Worm (Caenorhabditis elegans) whole organism, L1 larva: ENCODE data around the gene erd-2.2.

Experiments used
- C04F5.9 ChIP-seq: sonication (generic microtip); optimal IDR thresholded peaks from 2 replicates; lab custom pipeline; 2016; ENCODE audit warnings: missing genetic modification characterization, missing compliant biosample characterization
- ceh-8 ChIP-seq: fragments of 200-800 bp; sonication (Bioruptor generic); optimal IDR thresholded peaks from 2 replicates; lab custom pipeline; 2018; ENCODE audit warnings: mild to moderate bottlenecking, missing genetic modification characterization, moderate library complexity, missing compliant biosample characterization
- ceh-82 ChIP-seq, 3 experiments: fragments of 150-350 bp in 1 of 3; sonication (generic microtip) in 2 of 3; optimal IDR thresholded peaks; 2 replicates each; lab custom pipeline; 2014 to 2017; ENCODE audit warnings: missing biosample characterization in 3 of 3, missing genetic modification characterization in 3 of 3
- ceh-90 ChIP-seq: sonication (generic microtip); optimal IDR thresholded peaks from 2 replicates; lab custom pipeline; 2016; ENCODE audit warnings: missing genetic modification characterization, missing compliant biosample characterization
- dsc-1 ChIP-seq: sonication (generic microtip); optimal IDR thresholded peaks from 2 replicates; lab custom pipeline; 2016; ENCODE audit warnings: mild to moderate bottlenecking, missing genetic modification characterization, missing compliant biosample characterization
- efl-1 ChIP-seq, 4 experiments: fragments of 150-350 bp; optimal IDR thresholded peaks in 3 of 4; peaks in 1 of 4; 1 replicate in 1 of 4; 2 replicates in 3 of 4; lab custom pipeline; 2014; ENCODE audit warnings: missing biosample characterization in 2 of 4, missing genetic modification characterization in 2 of 4, missing genetic modification reagents in 2 of 4
- egl-27 ChIP-seq, 2 experiments: fragments of 150-350 bp in 1 of 2; sonication (generic microtip); optimal IDR thresholded peaks; 3 replicates each; lab custom pipeline; 2017 to 2018; ENCODE audit warnings: missing biosample characterization in 2 of 2, missing genetic modification characterization in 2 of 2, missing genetic modification reagents in 2 of 2
- elt-2 ChIP-seq: sonication (generic microtip); optimal IDR thresholded peaks from 2 replicates; lab custom pipeline; 2016; ENCODE audit warnings: missing genetic modification characterization, mild to moderate bottlenecking, inconsistent platforms, missing compliant biosample characterization, missing genetic modification reagents
- fkh-4 ChIP-seq: sonication (generic microtip); optimal IDR thresholded peaks from 2 replicates; lab custom pipeline; 2016; ENCODE audit warnings: missing compliant biosample characterization, missing genetic modification characterization, borderline replicate concordance
- fkh-8 ChIP-seq: sonication (generic microtip); optimal IDR thresholded peaks from 2 replicates; lab custom pipeline; 2016; ENCODE audit warnings: mild to moderate bottlenecking, missing genetic modification characterization, missing compliant biosample characterization
- fos-1 ChIP-seq: fragments of 150-350 bp; optimal IDR thresholded peaks from 2 replicates; lab custom pipeline; 2014; ENCODE audit warnings: missing biosample characterization, missing genetic modification characterization
- grh-1 ChIP-seq: fragments of 200-800 bp; sonication (Bioruptor generic); IDR thresholded peaks from 2 replicates; pipeline ENCODE4 v1.3.6; 2022; ENCODE audit warnings: missing genetic modification reagents, missing genetic modification characterization, missing compliant biosample characterization
- hlh-4 ChIP-seq: sonication (generic microtip); optimal IDR thresholded peaks from 2 replicates; lab custom pipeline; 2016; ENCODE audit warnings: mild to moderate bottlenecking, missing genetic modification characterization, missing compliant biosample characterization
- hpl-2 ChIP-seq: fragments of 150-350 bp; optimal IDR thresholded peaks from 2 replicates; lab custom pipeline; 2014; ENCODE audit warnings: missing biosample characterization, missing genetic modification reagents, missing genetic modification characterization
- irx-1 ChIP-seq: sonication (generic microtip); optimal IDR thresholded peaks from 2 replicates; lab custom pipeline; 2016; ENCODE audit warnings: missing genetic modification characterization, missing compliant biosample characterization
- lin-14 ChIP-seq: fragments of 200-800 bp; sonication (Bioruptor generic); optimal IDR thresholded peaks from 2 replicates; lab custom pipeline; 2018; ENCODE audit warnings: mild to moderate bottlenecking, missing genetic modification characterization, moderate library complexity, missing compliant biosample characterization
- lin-35 ChIP-seq, 2 experiments: fragments of 150-350 bp; optimal IDR thresholded peaks; 2 replicates each; lab custom pipeline; 2014; ENCODE audit warnings: missing biosample characterization in 2 of 2, missing genetic modification characterization in 2 of 2, missing genetic modification reagents in 2 of 2
- lin-39 ChIP-seq: fragments of 150-350 bp; optimal IDR thresholded peaks from 2 replicates; lab custom pipeline; 2014; ENCODE audit warnings: missing biosample characterization, missing genetic modification reagents, missing genetic modification characterization
- mdl-1 ChIP-seq, 2 experiments: fragments of 150-350 bp; optimal IDR thresholded peaks; 2 replicates each; lab custom pipeline; 2014 to 2017; ENCODE audit warnings: missing biosample characterization in 2 of 2, missing genetic modification characterization in 2 of 2, inconsistent platforms in 1 of 2
- mef-2 ChIP-seq: fragments of 150-350 bp; optimal IDR thresholded peaks from 2 replicates; lab custom pipeline; 2014; ENCODE audit warnings: missing biosample characterization, missing genetic modification characterization
- nhr-19 ChIP-seq: fragments of 200-800 bp; sonication (Bioruptor generic); conservative IDR thresholded peaks from 2 replicates; pipeline ENCODE4 v1.3.6; 2022; ENCODE audit warnings: missing genetic modification characterization, missing compliant biosample characterization
- nhr-237 ChIP-seq: fragments of 150-350 bp; optimal IDR thresholded peaks from 2 replicates; lab custom pipeline; 2014; ENCODE audit warnings: missing biosample characterization, missing genetic modification characterization
- nhr-28 ChIP-seq: fragments of 150-350 bp; optimal IDR thresholded peaks from 2 replicates; lab custom pipeline; 2014; ENCODE audit warnings: missing biosample characterization, missing genetic modification characterization
- nhr-84 ChIP-seq: sonication (generic microtip); optimal IDR thresholded peaks from 2 replicates; lab custom pipeline; 2017; ENCODE audit warnings: missing biosample characterization, missing genetic modification characterization
- nhr-85 ChIP-seq: sonication (generic microtip); peaks from one replicate; lab custom pipeline; 2016; ENCODE audit warnings: missing genetic modification characterization, inconsistent platforms, missing compliant biosample characterization
- nhr-90 ChIP-seq: sonication (generic microtip); optimal IDR thresholded peaks from 2 replicates; lab custom pipeline; 2016; ENCODE audit warnings: mild to moderate bottlenecking, missing genetic modification characterization, missing compliant biosample characterization; ENCODE audit not compliant: poor library complexity
- pag-3 ChIP-seq: sonication (generic microtip); optimal IDR thresholded peaks from 2 replicates; lab custom pipeline; 2017; ENCODE audit warnings: missing genetic modification characterization, mild to moderate bottlenecking, missing compliant biosample characterization, antibody characterized with exemption, borderline replicate concordance; ENCODE audit not compliant: insufficient read depth
- rnt-1 ChIP-seq: sonication (generic microtip); optimal IDR thresholded peaks from 2 replicates; lab custom pipeline; 2016; ENCODE audit warnings: mild to moderate bottlenecking, missing genetic modification characterization, moderate library complexity, missing compliant biosample characterization
- skn-1 ChIP-seq: fragments of 150-350 bp; optimal IDR thresholded peaks from 2 replicates; lab custom pipeline; 2014; ENCODE audit warnings: missing biosample characterization, missing genetic modification characterization
- sox-4 ChIP-seq: sonication (generic microtip); optimal IDR thresholded peaks from 2 replicates; lab custom pipeline; 2016; ENCODE audit warnings: missing genetic modification characterization, missing compliant biosample characterization
- tlp-1 ChIP-seq: fragments of 150-350 bp; optimal IDR thresholded peaks from 2 replicates; lab custom pipeline; 2014; ENCODE audit warnings: missing biosample characterization, missing genetic modification characterization
- unc-98 ChIP-seq: fragments of 200-800 bp; sonication (Bioruptor generic); IDR thresholded peaks from 2 replicates; pipeline ENCODE4 v1.3.6; 2022; ENCODE audit warnings: missing genetic modification characterization, missing compliant biosample characterization
- vab-15 ChIP-seq: sonication (generic microtip); optimal IDR thresholded peaks from 2 replicates; lab custom pipeline; 2017; ENCODE audit warnings: missing genotype, mild to moderate bottlenecking, missing genetic modification characterization, missing compliant biosample characterization
- zip-4 ChIP-seq: fragments of 200-800 bp; sonication (Bioruptor generic); optimal IDR thresholded peaks from 2 replicates; lab custom pipeline; 2018; ENCODE audit warnings: mild to moderate bottlenecking, missing genetic modification characterization, moderate library complexity, missing compliant biosample characterization

erd-2.2 gene

ce11 chrIII:5874263-5874662, 32.6 kb upstream of the erd-2.2 start (continued):
- TF ChIP-seq rnt-1 (tag; lab: Kevin White, UChicago) (no peak), nhr-90 (tag; lab: Kevin White, UChicago) (peak; percentile 85), mdl-1 (tag; optimal IDR thresholded peaks at IDR 0.05; lab: Kevin White, UChicago) (no peak), lin-35 (GFP tag; optimal IDR thresholded peaks at IDR 0.05; lab: Kevin White, UChicago) (peak in 1 of 2 experiments; percentile 72), mef-2 (tag; lab: Kevin White, UChicago) (no peak), hlh-4 (tag; lab: Kevin White, UChicago) (no peak), irx-1 (tag; lab: Kevin White, UChicago) (no peak), unc-98 (no peak), egl-27 (tag; optimal IDR thresholded peaks at IDR 0.05; lab: Kevin White, UChicago) (no peak), tlp-1 (tag; lab: Kevin White, UChicago) (no peak), ceh-8 (GFP tag; lab: Kevin White, UChicago) (no peak), nhr-19 (GFP tag; lab: Robert Waterston, UW) (peak; percentile 58), nhr-84 (no peak), zip-4 (GFP tag; lab: Kevin White, UChicago) (no peak), nhr-28 (no peak), fkh-4 (no peak), skn-1 (tag; lab: Kevin White, UChicago) (no peak), C04F5.9 (no peak), vab-15 (tag; lab: Kevin White, UChicago) (no peak), ceh-82 (tag; optimal IDR thresholded peaks at IDR 0.05; lab: Kevin White, UChicago) (no peak), ceh-90 (tag; lab: Kevin White, UChicago) (no peak), lin-39 (tag; lab: Kevin White, UChicago) (no peak), fkh-8 (tag; lab: Kevin White, UChicago) (no peak), elt-2 (tag; lab: Kevin White, UChicago) (peak; percentile 13), fos-1 (tag; lab: Kevin White, UChicago) (no peak)

- TF ChIP-seq efl-1 (optimal IDR thresholded peaks at IDR 0.05; lab: Kevin White, UChicago) (no peak), efl-1 (GFP tag; optimal IDR thresholded peaks at IDR 0.05 in 1 of 2; lab: Kevin White, UChicago) (peak in 1 of 2 experiments; percentile 77), irx-1 (tag; lab: Kevin White, UChicago) (no peak), dsc-1 (peak; percentile 19)
These were observed 32.0 kb upstream of the erd-2.2 start for ce11 chrIII:5874664-5875417.

ce11 chrIII:5875418-5875702, 31.5 kb upstream of the erd-2.2 start:
- no peak for TF ChIP-seq hpl-2
- peak; percentile 36 for TF ChIP-seq nhr-85 (tag; lab: Kevin White, UChicago)

ce11 chrIII:5875705-5876104, 31.1 kb upstream of the erd-2.2 start:
- TF ChIP-seq grh-1 (no peak), pag-3 (tag; lab: Kevin White, UChicago) (no peak), efl-1 (optimal IDR thresholded peaks at IDR 0.05; lab: Kevin White, UChicago) (no peak), efl-1 (GFP tag; optimal IDR thresholded peaks at IDR 0.05 in 1 of 2; lab: Kevin White, UChicago) (peak in 1 of 2 experiments; percentile 32), nhr-237 (tag; lab: Kevin White, UChicago) (no peak), elt-2 (tag; lab: Kevin White, UChicago) (peak; percentile 42), sox-4 (tag; lab: Kevin White, UChicago) (no peak), lin-14 (GFP tag; lab: Kevin White, UChicago) (no peak)
